Fruit fly (Drosophila melanogaster) S2 (cell line): Measurements from ENCODE around the gene Mul1.

Experiments
- CG8478 ChIP-seq: fragments of >200 bp; optimal IDR thresholded peaks from 2 replicates; lab custom pipeline; 2018
- CTCF ChIP-seq, 2 experiments: fragments of >200 bp; optimal IDR thresholded peaks; 2 replicates each; lab custom pipeline; 2018

DNA sequence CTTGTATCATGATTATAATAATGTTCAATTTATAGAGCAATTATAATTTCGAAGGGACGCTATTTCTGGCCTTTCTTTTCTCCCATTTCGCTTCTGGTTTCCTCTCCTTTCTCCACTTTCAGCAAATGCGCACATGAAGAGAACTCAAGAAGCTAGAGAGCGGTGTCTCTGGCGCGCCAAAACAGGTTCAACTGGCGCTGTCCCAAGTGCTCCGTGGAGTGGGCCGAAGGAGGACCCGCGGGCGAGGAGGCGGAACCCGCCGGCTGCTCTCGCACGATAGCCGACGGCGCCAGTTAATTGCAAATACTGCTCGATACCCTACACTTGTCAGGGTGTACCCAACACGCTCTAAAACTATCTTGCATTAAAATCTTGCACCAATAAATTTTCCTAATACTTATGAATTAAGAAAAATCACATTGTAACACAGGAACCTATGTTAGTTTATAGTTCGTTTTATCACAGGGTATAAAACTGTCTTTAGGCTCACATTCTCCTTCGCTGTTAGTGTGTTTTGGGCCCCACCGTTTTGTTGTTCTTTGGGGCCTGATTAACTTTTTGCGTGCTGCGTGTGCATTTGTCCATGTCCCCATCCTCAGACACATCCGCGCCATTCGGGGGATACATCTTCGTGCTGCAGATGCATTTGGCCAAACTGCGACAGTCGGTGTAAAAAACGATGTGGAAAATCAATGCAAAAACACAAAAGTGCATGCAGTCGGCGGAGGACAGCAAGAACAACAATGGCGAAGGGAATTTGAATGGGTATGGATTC is 49.2 kb downstream of the Mul1 start:
- TF ChIP-seq CTCF (optimal IDR thresholded peaks at IDR 0.05; lab: Kevin White, UChicago): no peak
- no peak for TF ChIP-seq CG8478 (lab: Kevin White, UChicago)
